Worm (Caenorhabditis elegans) whole organism, L4 larva: ENCODE results near the gene rad-54.L2.

Source experiments
- D1046.2 ChIP-seq: fragments of 200-800 bp; sonication (Bioruptor generic); IDR thresholded peaks from 2 replicates; pipeline ENCODE4 v1.3.6; 2022; ENCODE audit warnings: missing genetic modification characterization, missing compliant biosample characterization
- F37D6.2 ChIP-seq: sonication (generic microtip); optimal IDR thresholded peaks from 2 replicates; lab custom pipeline; 2016; ENCODE audit warnings: mild to moderate bottlenecking, missing genetic modification characterization, missing compliant biosample characterization
- T26A8.4 ChIP-seq: fragments of 200-800 bp; sonication (Bioruptor generic); IDR thresholded peaks from 2 replicates; pipeline ENCODE4 v1.3.6; 2022; ENCODE audit warnings: missing genetic modification characterization, missing compliant biosample characterization
- Y105C5A.15 ChIP-seq: fragments of 200-800 bp; sonication (Bioruptor generic); IDR thresholded peaks from 2 replicates; pipeline ENCODE4 v1.3.6; 2022; ENCODE audit warnings: missing genetic modification characterization, missing compliant biosample characterization
- Y48G9A.11 ChIP-seq: fragments of 200-800 bp; sonication (Bioruptor generic); IDR thresholded peaks from 2 replicates; pipeline ENCODE4 v1.3.6; 2022; ENCODE audit warnings: missing genetic modification reagents, missing genetic modification characterization, missing compliant biosample characterization
- Y5F2A.4 ChIP-seq: fragments of 200-800 bp; sonication (Bioruptor generic); optimal IDR thresholded peaks from 2 replicates; lab custom pipeline; 2018; ENCODE audit warnings: mild to moderate bottlenecking, missing genetic modification characterization, missing compliant biosample characterization
- ZK546.5 ChIP-seq, 2 experiments: sonication (generic microtip); optimal IDR thresholded peaks; 2 replicates each; lab custom pipeline; 2017; ENCODE audit warnings: missing biosample characterization in 2 of 2, missing genetic modification characterization in 2 of 2
- aha-1 ChIP-seq: fragments of 150-350 bp; peaks from one replicate; lab custom pipeline; 2014; ENCODE audit warnings: missing biosample characterization, missing genetic modification characterization
- ama-1 ChIP-seq: fragments of 150-350 bp; optimal IDR thresholded peaks from 2 replicates; lab custom pipeline; 2014; ENCODE audit warnings: inconsistent platforms, mixed read lengths
- arid-1 ChIP-seq: fragments of 200-800 bp; sonication (Bioruptor generic); conservative IDR thresholded peaks from 2 replicates; pipeline ENCODE4 v1.3.6; 2022; ENCODE audit warnings: missing genetic modification reagents, missing genetic modification characterization, missing compliant biosample characterization
- ceh-20 ChIP-seq: fragments of 200-800 bp; sonication (Bioruptor generic); IDR thresholded peaks from 2 replicates; pipeline ENCODE4 v1.3.6; 2022; ENCODE audit warnings: missing genetic modification reagents, missing genetic modification characterization, missing compliant biosample characterization
- ceh-32 ChIP-seq: sonication (generic microtip); optimal IDR thresholded peaks from 2 replicates; lab custom pipeline; 2016; ENCODE audit warnings: mild to moderate bottlenecking, missing genetic modification characterization, missing compliant biosample characterization; ENCODE audit not compliant: poor library complexity
- ceh-62 ChIP-seq: sonication (generic microtip); optimal IDR thresholded peaks from 2 replicates; lab custom pipeline; 2017; ENCODE audit warnings: missing biosample characterization, missing genetic modification characterization
- cey-2 ChIP-seq: sonication (generic microtip); optimal IDR thresholded peaks from 3 replicates; lab custom pipeline; 2017; ENCODE audit warnings: missing genetic modification characterization, mild to moderate bottlenecking, missing compliant biosample characterization, antibody characterized with exemption, borderline replicate concordance; ENCODE audit not compliant: insufficient read depth
- daf-12 ChIP-seq: fragments of 150-350 bp; optimal IDR thresholded peaks from 2 replicates; lab custom pipeline; 2014; ENCODE audit warnings: missing biosample characterization, missing genetic modification reagents, missing genetic modification characterization
- daf-19 ChIP-seq: fragments of 200-800 bp; sonication (Bioruptor generic); conservative IDR thresholded peaks from 2 replicates; pipeline ENCODE4 v1.3.6; 2022; ENCODE audit warnings: missing genetic modification characterization, missing compliant biosample characterization
- daf-8 ChIP-seq: fragments of 200-800 bp; sonication (Bioruptor generic); IDR thresholded peaks from 2 replicates; pipeline ENCODE4 v1.3.6; 2022; ENCODE audit warnings: missing genetic modification characterization, missing compliant biosample characterization
- dmd-6 ChIP-seq: fragments of 200-800 bp; sonication (Bioruptor generic); IDR thresholded peaks from 2 replicates; pipeline ENCODE4 v1.3.6; 2022; ENCODE audit warnings: missing genetic modification reagents, missing genetic modification characterization, missing compliant biosample characterization
- dmd-8 ChIP-seq: fragments of 200-800 bp; sonication (Bioruptor generic); IDR thresholded peaks from 2 replicates; pipeline ENCODE4 v1.3.6; 2022; ENCODE audit warnings: missing genetic modification characterization, missing compliant biosample characterization
- dmd-9 ChIP-seq: fragments of 200-800 bp; sonication (Bioruptor generic); IDR thresholded peaks from 2 replicates; pipeline ENCODE4 v1.3.6; 2022; ENCODE audit warnings: missing genetic modification reagents, missing genetic modification characterization, missing compliant biosample characterization
- duxl-1 ChIP-seq: sonication (generic microtip); optimal IDR thresholded peaks from 2 replicates; lab custom pipeline; 2016; ENCODE audit warnings: mild to moderate bottlenecking, missing genetic modification characterization, moderate library complexity, missing compliant biosample characterization; ENCODE audit not compliant: poor library complexity
- hif-1 ChIP-seq, 2 experiments: sonication (generic microtip); optimal IDR thresholded peaks; 2 replicates each; lab custom pipeline; 2016 to 2017; ENCODE audit warnings: missing compliant biosample characterization in 2 of 2, missing genetic modification characterization in 2 of 2, missing genetic modification reagents in 2 of 2, missing genotype in 2 of 2, mild to moderate bottlenecking in 1 of 2
- hlh-11 ChIP-seq: fragments of 200-800 bp; sonication (Bioruptor generic); optimal IDR thresholded peaks from 2 replicates; lab custom pipeline; 2018; ENCODE audit warnings: mild to moderate bottlenecking, missing genetic modification characterization, missing compliant biosample characterization
- hlh-30 ChIP-seq: sonication (generic microtip); optimal IDR thresholded peaks from 2 replicates; lab custom pipeline; 2017; ENCODE audit warnings: antibody characterized with exemption, mild to moderate bottlenecking, missing genetic modification characterization, missing compliant biosample characterization; ENCODE audit not compliant: insufficient read depth
- jun-1 ChIP-seq: fragments of 150-350 bp; optimal IDR thresholded peaks from 2 replicates; lab custom pipeline; 2014; ENCODE audit warnings: missing biosample characterization, missing genetic modification reagents, missing genetic modification characterization
- lin-15B ChIP-seq: fragments of 150-350 bp; sonication (generic microtip); optimal IDR thresholded peaks from 3 replicates; lab custom pipeline; 2014; ENCODE audit warnings: missing biosample characterization, missing genetic modification characterization
- lin-29 ChIP-seq: fragments of 200-800 bp; sonication (Bioruptor generic); IDR thresholded peaks from 2 replicates; pipeline ENCODE4 v1.3.6; 2022; ENCODE audit warnings: missing genetic modification reagents, missing genetic modification characterization, missing compliant biosample characterization
- lir-3 ChIP-seq: sonication (generic microtip); optimal IDR thresholded peaks from 2 replicates; lab custom pipeline; 2016; ENCODE audit warnings: mild to moderate bottlenecking, missing genetic modification characterization, missing compliant biosample characterization
- lsy-2 ChIP-seq, 2 experiments: fragments of 150-350 bp in 1 of 2; sonication (generic microtip) in 1 of 2; optimal IDR thresholded peaks; 2 replicates each; lab custom pipeline; 2014 to 2017; ENCODE audit warnings: missing biosample characterization in 2 of 2, missing genetic modification characterization in 2 of 2
- madf-5 ChIP-seq, 2 experiments: fragments of 200-800 bp; sonication (Bioruptor generic); IDR thresholded peaks; 2 replicates each; pipeline ENCODE4 v1.3.6; 2022; ENCODE audit warnings: missing compliant biosample characterization in 2 of 2, missing genetic modification characterization in 2 of 2
- mxl-2 ChIP-seq: fragments of 200-800 bp; sonication (Bioruptor generic); conservative IDR thresholded peaks from 2 replicates; pipeline ENCODE4 v1.3.6; 2022; ENCODE audit warnings: missing genetic modification reagents, missing genetic modification characterization, missing compliant biosample characterization
- nhr-102 ChIP-seq: sonication (generic microtip); optimal IDR thresholded peaks from 2 replicates; lab custom pipeline; 2016; ENCODE audit warnings: mild to moderate bottlenecking, missing genetic modification characterization, moderate library complexity, missing compliant biosample characterization
- nhr-6 ChIP-seq: fragments of 150-350 bp; optimal IDR thresholded peaks from 2 replicates; lab custom pipeline; 2014; ENCODE audit warnings: missing biosample characterization, missing genetic modification characterization
- php-3 ChIP-seq: fragments of 200-800 bp; sonication (Bioruptor generic); IDR thresholded peaks from 2 replicates; pipeline ENCODE4 v1.3.6; 2022; ENCODE audit warnings: missing genetic modification reagents, missing genetic modification characterization, missing compliant biosample characterization
- set-16 ChIP-seq: fragments of 200-800 bp; sonication (Bioruptor generic); IDR thresholded peaks from 2 replicates; pipeline ENCODE4 v1.3.6; 2022; ENCODE audit warnings: missing genetic modification reagents, missing genetic modification characterization, missing compliant biosample characterization
- snpc-4 ChIP-seq: fragments of 150-350 bp; optimal IDR thresholded peaks from 2 replicates; lab custom pipeline; 2014; ENCODE audit warnings: missing biosample characterization, missing genetic modification characterization
- spr-3 ChIP-seq: fragments of 200-800 bp; sonication (Bioruptor generic); optimal IDR thresholded peaks from 2 replicates; lab custom pipeline; 2018; ENCODE audit warnings: mild to moderate bottlenecking, missing genetic modification characterization, missing compliant biosample characterization
- unc-130 ChIP-seq: sonication (generic microtip); optimal IDR thresholded peaks from 2 replicates; lab custom pipeline; 2016; ENCODE audit warnings: missing genetic modification reagents, missing genetic modification characterization, missing compliant biosample characterization
- unc-39 ChIP-seq: sonication (generic microtip); optimal IDR thresholded peaks from 2 replicates; lab custom pipeline; 2017; ENCODE audit warnings: missing biosample characterization, missing genetic modification characterization
- vab-7 ChIP-seq: fragments of 200-800 bp; sonication (Bioruptor generic); IDR thresholded peaks from 2 replicates; pipeline ENCODE4 v1.3.6; 2022; ENCODE audit warnings: missing genetic modification reagents, missing genetic modification characterization, missing compliant biosample characterization
- zfp-2 ChIP-seq: sonication (generic microtip); optimal IDR thresholded peaks from 2 replicates; lab custom pipeline; 2016; ENCODE audit warnings: mild to moderate bottlenecking, missing genetic modification characterization, missing compliant biosample characterization

rad-54.L2 gene

DNA sequence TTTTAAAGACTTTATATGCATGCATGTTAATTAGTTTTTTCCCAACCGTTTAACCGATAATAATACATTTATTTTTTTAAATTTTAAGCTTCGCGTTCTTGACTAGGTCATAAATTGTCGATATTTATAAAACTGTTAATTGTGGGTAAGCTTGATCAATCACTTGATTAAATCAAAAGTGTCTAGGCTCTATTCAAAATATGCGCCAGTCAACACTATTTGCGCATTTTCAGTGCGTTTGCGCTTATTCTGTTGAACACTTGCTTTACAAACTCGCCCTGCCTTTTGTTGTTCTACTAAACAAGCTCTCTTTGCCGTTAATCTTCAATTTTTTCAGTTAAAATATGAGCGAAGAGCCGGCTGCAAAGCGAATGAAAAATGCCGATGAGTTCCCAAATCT lies 2.7 kb upstream of the rad-54.L2 start, which contains the start of gene spr-2 (continued):
- TF ChIP-seq snpc-4 (tag; lab: Kevin White, UChicago), result no peak
- TF ChIP-seq D1046.2 (GFP tag; lab: Robert Waterston, UW), result no peak
- no peak for TF ChIP-seq Y5F2A.4
- peak; percentile 35 for TF ChIP-seq F37D6.2 (tag; lab: Kevin White, UChicago)
- peak; percentile 35 for TF ChIP-seq duxl-1 (tag; lab: Kevin White, UChicago)
- TF ChIP-seq daf-12 (tag; lab: Kevin White, UChicago), result no peak
- peak; percentile 60 for TF ChIP-seq nhr-6
- TF ChIP-seq lin-29 (GFP tag; lab: Robert Waterston, UW), result no peak

ce11 chrIV:8892558-8892957 lies 1.3 kb upstream of the rad-54.L2 start, which contains the start of gene C27B7.2:
Gene C27B7.2 (plus strand): TSS chrIV:8892858.
- TF ChIP-seq nhr-6 (no peak), Y48G9A.11 (GFP tag; lab: Robert Waterston, UW) (peak; percentile 46; the same call in 1 of the 2 replicates), aha-1 (tag; lab: Kevin White, UChicago) (peak; percentile 43), madf-5 (GFP tag; IDR thresholded peaks at IDR 0.05; lab: Robert Waterston, UW) (no peak), T26A8.4 (GFP tag; lab: Robert Waterston, UW) (0 out of 2 replicates have a peak, but pooled peaks have one; percentile 25), daf-8 (GFP tag; lab: Robert Waterston, UW) (no peak), arid-1 (GFP tag; lab: Robert Waterston, UW) (no peak), dmd-8 (GFP tag; lab: Robert Waterston, UW) (0 out of 2 replicates have a peak, but pooled peaks have one; percentile 30)

DNA sequence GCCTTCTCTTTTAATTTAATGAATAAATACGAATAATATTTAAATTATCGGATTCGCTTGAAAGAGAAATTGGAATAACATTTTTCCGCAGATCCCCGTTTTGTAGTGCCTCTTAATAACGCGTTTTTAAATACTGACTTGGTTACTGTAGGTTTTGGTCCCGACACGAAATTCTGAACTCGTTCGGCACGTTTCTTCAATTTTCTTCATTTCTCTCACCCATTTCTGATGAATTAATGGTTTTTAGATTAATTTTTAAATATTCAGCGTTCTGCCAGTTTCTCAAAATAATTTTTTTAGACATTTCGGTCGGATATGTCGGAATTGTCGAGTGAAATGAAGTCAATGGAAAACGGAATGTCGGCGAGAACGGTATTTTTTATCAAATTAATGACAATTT lies 7.5 kb downstream of the rad-54.L2 start, which contains the start of gene C27B7.5:
TSS of gene C27B7.5 (plus strand) at position 301 of the 400 bp plus-strand sequence.
- TF ChIP-seq ama-1 (lab: Kevin White, UChicago) (peak; percentile 53), hlh-30 (no peak), spr-3 (GFP tag; lab: Kevin White, UChicago) (no peak), nhr-102 (tag; lab: Kevin White, UChicago) (no peak)

DNA sequence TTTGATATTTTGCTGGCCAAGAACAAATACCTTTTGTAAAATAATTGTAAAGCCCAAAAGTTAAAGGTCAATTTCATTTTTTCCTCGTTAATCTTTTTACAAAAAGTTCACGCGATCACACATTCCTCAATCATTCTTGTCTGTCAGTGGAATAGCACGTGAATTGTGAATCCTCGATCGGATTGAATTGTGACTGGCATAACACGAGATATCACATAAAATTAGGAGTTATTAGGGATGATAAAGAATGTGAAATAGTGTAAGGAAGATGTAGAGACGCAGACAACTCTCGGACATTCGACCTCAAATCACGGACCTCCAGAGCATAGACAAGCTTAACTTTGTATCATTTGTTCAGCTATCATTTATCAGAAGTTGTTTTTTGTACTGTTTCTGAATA lies 12.3 kb downstream of the rad-54.L2 start, which contains the start of gene C27B7.6:
TSS of gene C27B7.6 (minus strand) at position 182 of the 400 bp plus-strand sequence.
- TF ChIP-seq php-3 (GFP tag; lab: Robert Waterston, UW) (no peak), unc-39 (tag; lab: Kevin White, UChicago) (no peak), zfp-2 (tag; lab: Kevin White, UChicago) (no peak), Y105C5A.15 (GFP tag; lab: Robert Waterston, UW) (no peak), unc-130 (GFP tag; lab: Kevin White, UChicago) (no peak), daf-19 (no peak), lin-15B (tag; lab: Kevin White, UChicago) (no peak), hlh-11 (tag; lab: Kevin White, UChicago) (peak; percentile 3), F37D6.2 (tag; lab: Kevin White, UChicago) (no peak), ceh-20 (GFP tag; lab: Robert Waterston, UW) (no peak), aha-1 (tag; lab: Kevin White, UChicago) (peak; percentile 80), dmd-9 (GFP tag; lab: Robert Waterston, UW) (no peak), vab-7 (GFP tag; lab: Robert Waterston, UW) (no peak), mxl-2 (GFP tag; lab: Robert Waterston, UW) (0 out of 2 replicates have a peak, but pooled peaks have one; percentile 36), lir-3 (tag; lab: Kevin White, UChicago) (no peak), dmd-6 (GFP tag; lab: Robert Waterston, UW) (no peak), ceh-62 (tag; lab: Kevin White, UChicago) (no peak), jun-1 (tag; lab: Kevin White, UChicago) (no peak), lsy-2 (tag; optimal IDR thresholded peaks at IDR 0.05; lab: Kevin White, UChicago) (no peak), set-16 (GFP tag; lab: Robert Waterston, UW) (no peak), ceh-32 (tag; lab: Kevin White, UChicago) (no peak), hif-1 (tag; optimal IDR thresholded peaks at IDR 0.05; lab: Kevin White, UChicago) (no peak), ZK546.5 (tag; optimal IDR thresholded peaks at IDR 0.05; lab: Kevin White, UChicago) (no peak), hlh-30 (peak; percentile 56), cey-2 (no peak), Y5F2A.4 (no peak)
